Fruit fly (Drosophila melanogaster): ENCODE data around the gene CG5418.

Gene CG5418

dm6 chr2L:12415485-12416137 is 37.4 kb downstream of the CG5418 start (continued):
- TF ChIP-seq CG2199 (GFP tag; IDR thresholded peaks at IDR 0.05) = no peak
- TF ChIP-seq CG13424 (tag; optimal IDR thresholded peaks at IDR 0.05) = peak; percentile 12
- TF ChIP-seq B-H1 (GFP tag; IDR thresholded peaks at IDR 0.05) = no peak
- no peak for TF ChIP-seq sens-2 (GFP tag; IDR thresholded peaks at IDR 0.05)
- no peak for TF ChIP-seq CG6765 (GFP tag; optimal IDR thresholded peaks at IDR 0.05)
- TF ChIP-seq CG12769 (tag; optimal IDR thresholded peaks at IDR 0.05) = no peak
- peak; percentile 37; the same call in 1 of the 3 replicates for TF ChIP-seq row (GFP tag; IDR thresholded peaks at IDR 0.05)
- TF ChIP-seq Sry-δ (GFP tag; optimal IDR thresholded peaks at IDR 0.05) = no peak

- TF ChIP-seq Hr51 (GFP tag; optimal IDR thresholded peaks at IDR 0.05) (peak in 1 of 2 experiments; percentile 10), CG14050 (GFP tag; IDR thresholded peaks at IDR 0.05) (0 out of 3 replicates have a peak, but pooled peaks have one; percentile 16), CG13296 (GFP tag; optimal IDR thresholded peaks at IDR 0.05) (no peak), dpn (GFP tag; optimal IDR thresholded peaks at IDR 0.05) (no peak), gem (tag; optimal IDR thresholded peaks at IDR 0.05) (peak; percentile 43), CG7745 (tag; optimal IDR thresholded peaks at IDR 0.05) (no peak), CG3163 (GFP tag; optimal IDR thresholded peaks at IDR 0.05) (no peak), Med (GFP tag) (no peak), grn (GFP tag; optimal IDR thresholded peaks at IDR 0.05) (no peak), lab (GFP tag; optimal IDR thresholded peaks at IDR 0.05) (peak; percentile 31), CG6689 (GFP tag; IDR thresholded peaks at IDR 0.05) (no peak), CG32767 (GFP tag; IDR thresholded peaks at IDR 0.05) (no peak), pan (optimal IDR thresholded peaks at IDR 0.05) (no peak), pan (GFP tag; optimal IDR thresholded peaks at IDR 0.05 in 1 of 2, IDR thresholded peaks at IDR 0.05 in 1 of 2) (peak in 1 of 2 experiments; percentile 35), Sox102F (GFP tag; optimal IDR thresholded peaks at IDR 0.05) (peak; percentile 24), HLHmδ (GFP tag; optimal IDR thresholded peaks at IDR 0.05) (no peak), hkb (optimal IDR thresholded peaks at IDR 0.05) (no peak), hkb (GFP tag; IDR thresholded peaks at IDR 0.05) (0 out of 2 replicates have a peak, but pooled peaks have one; percentile 13), MTF-1 (GFP tag; optimal IDR thresholded peaks at IDR 0.05; ENCODE audit: borderline replicate concordance) (no peak), ssp (GFP tag; IDR thresholded peaks at IDR 0.05) (no peak), sens (GFP tag) (peak; percentile 62), CG14710 (tag; optimal IDR thresholded peaks at IDR 0.05) (no peak), Hmr (GFP tag; optimal IDR thresholded peaks at IDR 0.05) (peak; percentile 9), Gug (GFP tag; IDR thresholded peaks at IDR 0.05) (no peak), tap (tag; optimal IDR thresholded peaks at IDR 0.05) (no peak), CG2875 (GFP tag; optimal IDR thresholded peaks at IDR 0.05) (no peak), ci (GFP tag; IDR thresholded peaks at IDR 0.05) (0 out of 3 replicates have a peak, but pooled peaks have one; percentile 14), Abd-B (GFP tag; optimal IDR thresholded peaks at IDR 0.05) (no peak), Tbp (GFP tag; optimal IDR thresholded peaks at IDR 0.05) (no peak), CG2129 (GFP tag; IDR thresholded peaks at IDR 0.05; ENCODE audit: partially characterized antibody) (no peak), CG8944 (GFP tag; optimal IDR thresholded peaks at IDR 0.05) (no peak), wek (GFP tag; optimal IDR thresholded peaks at IDR 0.05) (no peak), CG8765 (GFP tag; IDR thresholded peaks at IDR 0.05) (no peak), Usf (GFP tag; optimal IDR thresholded peaks at IDR 0.05) (no peak), YL-1 (GFP tag; optimal IDR thresholded peaks at IDR 0.05) (no peak), pum (GFP tag; optimal IDR thresholded peaks at IDR 0.05) (no peak), CG10209 (GFP tag; optimal IDR thresholded peaks at IDR 0.05) (no peak), run (tag; optimal IDR thresholded peaks at IDR 0.05) (no peak), tup (GFP tag; optimal IDR thresholded peaks at IDR 0.05) (no peak), Fer1 (GFP tag; optimal IDR thresholded peaks at IDR 0.05) (peak; percentile 6), zf30C (GFP tag; optimal IDR thresholded peaks at IDR 0.05) (no peak)
Observed at dm6 chr2L:12413899-12414298, 39.1 kb downstream of the CG5418 start.
